Worm (Caenorhabditis elegans): Measurements from ENCODE around the gene T13C5.6.

DNA sequence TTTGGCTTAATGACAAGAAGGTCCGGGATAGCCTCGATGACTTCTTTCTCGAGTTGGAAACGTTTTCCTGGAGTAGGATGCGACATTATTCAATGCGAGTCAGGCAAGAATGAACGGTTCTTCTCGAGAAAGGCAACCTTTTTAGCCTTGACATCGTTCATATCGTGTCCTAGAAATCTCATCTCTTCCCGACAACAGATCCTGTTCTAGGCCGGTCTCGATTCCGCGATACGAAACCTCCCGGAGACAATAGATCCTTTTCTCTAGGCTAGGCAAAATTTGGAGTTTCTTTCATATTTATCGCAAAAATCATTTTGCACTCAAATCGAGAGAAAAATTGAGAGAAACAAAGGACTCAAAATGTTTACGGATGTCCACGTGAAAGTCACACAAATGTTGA, 31.5 kb upstream of the T13C5.6 start, which contains the start of gene rml-3:
- TF ChIP-seq T22C8.4 (GFP tag; IDR thresholded peaks at IDR 0.05) (no peak), med-1 (GFP tag; optimal IDR thresholded peaks at IDR 0.05; ENCODE audit: insufficient read depth) (no peak), ztf-23 (GFP tag; IDR thresholded peaks at IDR 0.05) (no peak), ztf-29 (GFP tag; IDR thresholded peaks at IDR 0.05) (no peak)

All from whole organism, midembryonic.